Fruit fly (Drosophila melanogaster) S2 (cell line): Measurements from ENCODE around the gene CG43062.

Experiments used
- CG8478 ChIP-seq: fragments of >200 bp; optimal IDR thresholded peaks from 2 replicates; lab custom pipeline; 2018
- CTCF ChIP-seq, 2 experiments: fragments of >200 bp; optimal IDR thresholded peaks; 2 replicates each; lab custom pipeline; 2018

CG43062 gene

dm6 chr3R:11750294-11750432, at the start of gene CG43062:
Gene CG43062 (plus strand): TSS chr3R:11750333.
- TF ChIP-seq CTCF (optimal IDR thresholded peaks at IDR 0.05; lab: Kevin White, UChicago): no peak
- no peak for TF ChIP-seq CG8478 (lab: Kevin White, UChicago)

dm6 chr3R:11703730-11704129, 46.4 kb upstream of the CG43062 start, which contains the start of gene I-t:
Gene I-t (plus strand): TSS chr3R:11704030.
- no peak for TF ChIP-seq CTCF (optimal IDR thresholded peaks at IDR 0.05; lab: Kevin White, UChicago)
- TF ChIP-seq CG8478 (lab: Kevin White, UChicago): no peak

dm6 chr3R:11711376-11711775, 38.8 kb upstream of the CG43062 start, which contains the start of gene CG14720:
Gene CG14720 (plus strand): TSS chr3R:11711676.
- TF ChIP-seq CG8478 (lab: Kevin White, UChicago): no peak
- TF ChIP-seq CTCF (optimal IDR thresholded peaks at IDR 0.05; lab: Kevin White, UChicago): no peak

dm6 chr3R:11721593-11721992, 28.5 kb upstream of the CG43062 start, which contains the start of gene CG12594:
Gene CG12594 (plus strand): TSS chr3R:11721734.
- TF ChIP-seq CTCF (optimal IDR thresholded peaks at IDR 0.05; lab: Kevin White, UChicago) (no peak), CG8478 (lab: Kevin White, UChicago) (no peak)

dm6 chr3R:11735337-11735736, 14.8 kb upstream of the CG43062 start, which contains the start of gene CG14721:
Gene CG14721 (plus strand): TSS chr3R:11735447.
- no peak for TF ChIP-seq CG8478 (lab: Kevin White, UChicago)
- TF ChIP-seq CTCF (optimal IDR thresholded peaks at IDR 0.05; lab: Kevin White, UChicago): no peak

dm6 chr3R:11741730-11742203, 8.4 kb upstream of the CG43062 start, which contains the start of the genes Blm and CG14722:
Gene Blm (minus strand): TSS chr3R:11741783.
Gene CG14722 (plus strand): TSS chr3R:11741890.
- TF ChIP-seq CTCF (optimal IDR thresholded peaks at IDR 0.05; lab: Kevin White, UChicago): no peak
- TF ChIP-seq CG8478 (lab: Kevin White, UChicago): no peak

- no peak for TF ChIP-seq CTCF (optimal IDR thresholded peaks at IDR 0.05; lab: Kevin White, UChicago)
Observed at dm6 chr3R:11749297-11750293, 538 bp upstream of the CG43062 start, which contains the start of gene CG6923. Gene CG6923 (minus strand): TSS chr3R:11750029.

dm6 chr3R:11751756-11752155, 1.6 kb downstream of the CG43062 start:
- TF ChIP-seq CG8478 (lab: Kevin White, UChicago) (no peak), CTCF (optimal IDR thresholded peaks at IDR 0.05; lab: Kevin White, UChicago) (no peak)

dm6 chr3R:11756762-11757161, 6.6 kb downstream of the CG43062 start:
- TF ChIP-seq CG8478 (lab: Kevin White, UChicago) (no peak), CTCF (optimal IDR thresholded peaks at IDR 0.05; lab: Kevin White, UChicago) (no peak)

dm6 chr3R:11757197-11757856, 7.2 kb downstream of the CG43062 start:
- TF ChIP-seq CTCF (optimal IDR thresholded peaks at IDR 0.05; lab: Kevin White, UChicago) (no peak), CG8478 (lab: Kevin White, UChicago) (no peak)

dm6 chr3R:11758160-11758506, 8.0 kb downstream of the CG43062 start:
- no peak for TF ChIP-seq CG8478 (lab: Kevin White, UChicago)
- no peak for TF ChIP-seq CTCF (optimal IDR thresholded peaks at IDR 0.05; lab: Kevin White, UChicago)

dm6 chr3R:11758507-11759184, 8.5 kb downstream of the CG43062 start:
- no peak for TF ChIP-seq CG8478 (lab: Kevin White, UChicago)
- TF ChIP-seq CTCF (optimal IDR thresholded peaks at IDR 0.05; lab: Kevin White, UChicago): no peak

- no peak for TF ChIP-seq CG8478 (lab: Kevin White, UChicago)
- no peak for TF ChIP-seq CTCF (optimal IDR thresholded peaks at IDR 0.05; lab: Kevin White, UChicago)
Observed at dm6 chr3R:11759185-11759731, 9.1 kb downstream of the CG43062 start.

dm6 chr3R:11759971-11760370, 9.8 kb downstream of the CG43062 start:
- no peak for TF ChIP-seq CG8478 (lab: Kevin White, UChicago)
- no peak for TF ChIP-seq CTCF (optimal IDR thresholded peaks at IDR 0.05; lab: Kevin White, UChicago)
